Fruit fly (Drosophila melanogaster): ENCODE results near the gene mge.

The mge gene

DNA sequence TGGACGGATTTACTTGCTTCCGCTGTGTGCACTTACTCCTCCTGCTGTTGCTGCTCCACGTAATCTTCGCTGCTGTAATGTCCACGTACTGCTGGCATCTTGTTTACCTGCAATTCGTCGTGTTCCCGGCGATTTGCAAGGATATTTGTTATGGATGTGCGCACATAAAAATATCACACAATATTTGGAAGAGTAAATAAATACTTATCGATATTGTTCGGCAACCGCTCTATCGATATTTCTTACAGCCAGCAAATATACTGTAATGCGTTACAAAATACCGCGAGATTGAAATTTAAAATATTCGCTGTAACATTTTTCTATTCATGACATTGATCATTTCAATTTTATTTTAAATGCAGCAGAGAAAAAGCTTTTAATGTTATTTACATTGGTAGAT, 28.1 kb upstream of the mge start, which contains the start of gene CG10866 (continued):
- TF ChIP-seq Doc2 (GFP tag; IDR thresholded peaks at IDR 0.05): no peak
- no peak for TF ChIP-seq disco-r (GFP tag; optimal IDR thresholded peaks at IDR 0.05)
- no peak for TF ChIP-seq pros (GFP tag; optimal IDR thresholded peaks at IDR 0.05)
- TF ChIP-seq Bdp1 (GFP tag; optimal IDR thresholded peaks at IDR 0.05): no peak
- TF ChIP-seq gro (GFP tag; optimal IDR thresholded peaks at IDR 0.05): peak; percentile 14
- TF ChIP-seq caup (GFP tag; optimal IDR thresholded peaks at IDR 0.05; ENCODE audit: severe bottlenecking): no peak
- TF ChIP-seq sqz (GFP tag; optimal IDR thresholded peaks at IDR 0.05): no peak
- no peak for TF ChIP-seq btn (GFP tag; optimal IDR thresholded peaks at IDR 0.05)
- TF ChIP-seq ab (GFP tag; optimal IDR thresholded peaks at IDR 0.05): no peak
- TF ChIP-seq Oli (tag; optimal IDR thresholded peaks at IDR 0.05): no peak
- TF ChIP-seq tll (GFP tag; optimal IDR thresholded peaks at IDR 0.05): no peak
- TF ChIP-seq CG9727 (GFP tag; optimal IDR thresholded peaks at IDR 0.05): no peak
- no peak for TF ChIP-seq pfk (GFP tag; optimal IDR thresholded peaks at IDR 0.05)
- no peak for TF ChIP-seq bcd (GFP tag; optimal IDR thresholded peaks at IDR 0.05)
- no peak for TF ChIP-seq ci (GFP tag; IDR thresholded peaks at IDR 0.05)
- no peak for TF ChIP-seq CG7556 (GFP tag; optimal IDR thresholded peaks at IDR 0.05)
- TF ChIP-seq CG17568 (GFP tag; optimal IDR thresholded peaks at IDR 0.05): no peak
- TF ChIP-seq stwl (tag; optimal IDR thresholded peaks at IDR 0.05): peak; percentile 87
- peak; percentile 84 for TF ChIP-seq HLH4C (GFP tag; IDR thresholded peaks at IDR 0.05; ENCODE audit: partially characterized antibody)
- TF ChIP-seq CG12104 (GFP tag; optimal IDR thresholded peaks at IDR 0.05): no peak
- TF ChIP-seq E2f1 (GFP tag; IDR thresholded peaks at IDR 0.05): no peak
- TF ChIP-seq Adf1 (GFP tag; IDR thresholded peaks at IDR 0.05): no peak
- no peak for TF ChIP-seq CG17802 (tag; optimal IDR thresholded peaks at IDR 0.05)
- TF ChIP-seq CG10654 (GFP tag; optimal IDR thresholded peaks at IDR 0.05): no peak
- TF ChIP-seq row (GFP tag; IDR thresholded peaks at IDR 0.05): peak; percentile 19; the same call in 1 of the 3 replicates
- no peak for TF ChIP-seq Chrac-16 (GFP tag; optimal IDR thresholded peaks at IDR 0.05)
- TF ChIP-seq Abd-B (GFP tag; optimal IDR thresholded peaks at IDR 0.05): no peak
- no peak for TF ChIP-seq CG8478 (optimal IDR thresholded peaks at IDR 0.05)
- TF ChIP-seq cad (GFP tag; optimal IDR thresholded peaks at IDR 0.05): no peak
- TF ChIP-seq sisA (GFP tag; IDR thresholded peaks at IDR 0.05): no peak
- no peak for TF ChIP-seq CG11695 (GFP tag; IDR thresholded peaks at IDR 0.05)
- no peak for TF ChIP-seq run (tag; optimal IDR thresholded peaks at IDR 0.05)
- no peak for TF ChIP-seq Hmx (GFP tag; optimal IDR thresholded peaks at IDR 0.05)
- TF ChIP-seq repo (GFP tag; optimal IDR thresholded peaks at IDR 0.05): no peak
- TF ChIP-seq chinmo (GFP tag; IDR thresholded peaks at IDR 0.05; ENCODE audit: partially characterized antibody): 0 out of 4 replicates have a peak, but pooled peaks have one; percentile 44
- no peak for TF ChIP-seq HHEX (GFP tag; optimal IDR thresholded peaks at IDR 0.05)
- TF ChIP-seq CG7928 (GFP tag; optimal IDR thresholded peaks at IDR 0.05): no peak
- no peak for TF ChIP-seq h (optimal IDR thresholded peaks at IDR 0.05)
- no peak for TF ChIP-seq CG11560 (tag; IDR thresholded peaks at IDR 0.05)
- no peak for TF ChIP-seq bab2 (GFP tag; optimal IDR thresholded peaks at IDR 0.05)
- no peak for TF ChIP-seq sens (GFP tag)
- TF ChIP-seq CG8359 (GFP tag; optimal IDR thresholded peaks at IDR 0.05; ENCODE audit: borderline replicate concordance): no peak
- TF ChIP-seq CG14860 (GFP tag; IDR thresholded peaks at IDR 0.05; ENCODE audit: partially characterized antibody): peak; percentile 66; the same call in 2 of the 3 replicates
- TF ChIP-seq Atf6 (GFP tag; IDR thresholded peaks at IDR 0.05): no peak
- no peak for TF ChIP-seq Trl (optimal IDR thresholded peaks at IDR 0.05)
- no peak for TF ChIP-seq Trl (GFP tag; optimal IDR thresholded peaks at IDR 0.05)
- no peak for TF ChIP-seq Eip74EF (GFP tag; optimal IDR thresholded peaks at IDR 0.05)
- TF ChIP-seq Scr (GFP tag; IDR thresholded peaks at IDR 0.05; ENCODE audit: partially characterized antibody): peak; percentile 85
- TF ChIP-seq E2f2 (GFP tag; IDR thresholded peaks at IDR 0.05): peak; percentile 79
- TF ChIP-seq CG13287 (GFP tag; IDR thresholded peaks at IDR 0.05; ENCODE audit: partially characterized antibody): peak; percentile 92
- no peak for TF ChIP-seq ken (GFP tag; IDR thresholded peaks at IDR 0.05)
- no peak for TF ChIP-seq trh (GFP tag; optimal IDR thresholded peaks at IDR 0.05)

Measured in whole organism, embryonic.